Worm (Caenorhabditis elegans) whole organism, L4 larva: Measurements from ENCODE around the gene srx-119.

Experiments
- F10B5.3 ChIP-seq: sonication (generic microtip); optimal IDR thresholded peaks from 2 replicates; lab custom pipeline; 2016; ENCODE audit warnings: mild to moderate bottlenecking, missing genetic modification characterization, missing compliant biosample characterization
- R02D3.7 ChIP-seq: fragments of 150-350 bp; sonication (generic microtip); optimal IDR thresholded peaks from 3 replicates; lab custom pipeline; 2014; ENCODE audit warnings: missing biosample characterization, missing genetic modification characterization
- Y5F2A.4 ChIP-seq: fragments of 200-800 bp; sonication (Bioruptor generic); optimal IDR thresholded peaks from 2 replicates; lab custom pipeline; 2018; ENCODE audit warnings: mild to moderate bottlenecking, missing genetic modification characterization, missing compliant biosample characterization
- Y75B8A.6 ChIP-seq: fragments of 200-800 bp; sonication (Bioruptor generic); IDR thresholded peaks from 2 replicates; pipeline ENCODE4 v1.3.6; 2022; ENCODE audit warnings: missing genetic modification reagents, missing genetic modification characterization, missing compliant biosample characterization
- ZK337.2 ChIP-seq: fragments of 200-800 bp; sonication (Bioruptor generic); IDR thresholded peaks from 2 replicates; pipeline ENCODE4 v1.3.6; 2022; ENCODE audit warnings: missing genetic modification reagents, missing genetic modification characterization, missing compliant biosample characterization
- aha-1 ChIP-seq: fragments of 150-350 bp; peaks from one replicate; lab custom pipeline; 2014; ENCODE audit warnings: missing biosample characterization, missing genetic modification characterization
- ama-1 ChIP-seq: fragments of 150-350 bp; optimal IDR thresholded peaks from 2 replicates; lab custom pipeline; 2014; ENCODE audit warnings: inconsistent platforms, mixed read lengths
- arid-1 ChIP-seq: fragments of 200-800 bp; sonication (Bioruptor generic); conservative IDR thresholded peaks from 2 replicates; pipeline ENCODE4 v1.3.6; 2022; ENCODE audit warnings: missing genetic modification reagents, missing genetic modification characterization, missing compliant biosample characterization
- ceh-20 ChIP-seq: fragments of 200-800 bp; sonication (Bioruptor generic); IDR thresholded peaks from 2 replicates; pipeline ENCODE4 v1.3.6; 2022; ENCODE audit warnings: missing genetic modification reagents, missing genetic modification characterization, missing compliant biosample characterization
- ceh-82 ChIP-seq: sonication (generic microtip); optimal IDR thresholded peaks from 2 replicates; lab custom pipeline; 2017; ENCODE audit warnings: missing biosample characterization, missing genetic modification characterization
- ces-1 ChIP-seq: fragments of 150-350 bp; sonication (generic microtip); optimal IDR thresholded peaks from 4 replicates; lab custom pipeline; 2014; ENCODE audit warnings: missing biosample characterization, missing genetic modification reagents, missing genetic modification characterization
- ctbp-1 ChIP-seq: fragments of 200-800 bp; sonication (Bioruptor generic); IDR thresholded peaks from 2 replicates; pipeline ENCODE4 v1.3.6; 2022; ENCODE audit warnings: missing genetic modification reagents, missing genetic modification characterization, missing compliant biosample characterization
- daf-16 ChIP-seq, 3 experiments: sonication (generic microtip); optimal IDR thresholded peaks; 2 replicates each; lab custom pipeline; 2016 to 2017; ENCODE audit warnings: missing genetic modification characterization in 3 of 3, missing genetic modification reagents in 3 of 3, mild to moderate bottlenecking in 2 of 3, missing compliant biosample characterization in 2 of 3, missing biosample characterization in 1 of 3, moderate library complexity in 1 of 3
- daf-19 ChIP-seq: fragments of 200-800 bp; sonication (Bioruptor generic); conservative IDR thresholded peaks from 2 replicates; pipeline ENCODE4 v1.3.6; 2022; ENCODE audit warnings: missing genetic modification characterization, missing compliant biosample characterization
- daf-8 ChIP-seq: fragments of 200-800 bp; sonication (Bioruptor generic); IDR thresholded peaks from 2 replicates; pipeline ENCODE4 v1.3.6; 2022; ENCODE audit warnings: missing genetic modification characterization, missing compliant biosample characterization
- dmd-9 ChIP-seq: fragments of 200-800 bp; sonication (Bioruptor generic); IDR thresholded peaks from 2 replicates; pipeline ENCODE4 v1.3.6; 2022; ENCODE audit warnings: missing genetic modification reagents, missing genetic modification characterization, missing compliant biosample characterization
- duxl-1 ChIP-seq: sonication (generic microtip); optimal IDR thresholded peaks from 2 replicates; lab custom pipeline; 2016; ENCODE audit warnings: mild to moderate bottlenecking, missing genetic modification characterization, moderate library complexity, missing compliant biosample characterization; ENCODE audit not compliant: poor library complexity
- dve-1 ChIP-seq: sonication (generic microtip); optimal IDR thresholded peaks from 2 replicates; lab custom pipeline; 2017; ENCODE audit warnings: antibody characterized with exemption, mild to moderate bottlenecking, missing genetic modification characterization, missing compliant biosample characterization; ENCODE audit not compliant: insufficient read depth
- fkh-10 ChIP-seq: fragments of 150-350 bp; optimal IDR thresholded peaks from 2 replicates; lab custom pipeline; 2014; ENCODE audit warnings: missing biosample characterization, missing genetic modification reagents, missing genetic modification characterization
- hmg-1.1 ChIP-seq: fragments of 200-800 bp; sonication (Bioruptor generic); IDR thresholded peaks from 2 replicates; pipeline ENCODE4 v1.3.6; 2022; ENCODE audit warnings: missing genetic modification reagents, missing genetic modification characterization, missing compliant biosample characterization
- lin-13 ChIP-seq: fragments of 150-350 bp; optimal IDR thresholded peaks from 2 replicates; lab custom pipeline; 2014; ENCODE audit warnings: missing biosample characterization, missing genetic modification reagents, missing genetic modification characterization
- lin-38 ChIP-seq: fragments of 200-800 bp; sonication (Bioruptor generic); IDR thresholded peaks from 2 replicates; pipeline ENCODE4 v1.3.6; 2022; ENCODE audit warnings: missing genetic modification reagents, missing genetic modification characterization, missing compliant biosample characterization
- mdl-1 ChIP-seq, 2 experiments: fragments of 150-350 bp in 1 of 2; sonication (generic microtip) in 1 of 2; optimal IDR thresholded peaks; 2 replicates each; lab custom pipeline; 2014 to 2017; ENCODE audit warnings: missing biosample characterization in 2 of 2, missing genetic modification characterization in 2 of 2
- mep-1 ChIP-seq: fragments of 150-350 bp; sonication (generic microtip); optimal IDR thresholded peaks from 3 replicates; lab custom pipeline; 2014; ENCODE audit warnings: missing biosample characterization, missing genetic modification characterization
- mes-2 ChIP-seq: sonication (generic microtip); optimal IDR thresholded peaks from 2 replicates; lab custom pipeline; 2016; ENCODE audit warnings: missing genotype, mild to moderate bottlenecking, missing genetic modification characterization, missing compliant biosample characterization; ENCODE audit not compliant: poor library complexity, severe bottlenecking
- nhr-11 ChIP-seq: fragments of 150-350 bp; optimal IDR thresholded peaks from 2 replicates; lab custom pipeline; 2014; ENCODE audit warnings: missing biosample characterization, missing genetic modification characterization
- nhr-111 ChIP-seq: fragments of 200-800 bp; sonication (Bioruptor generic); optimal IDR thresholded peaks from 2 replicates; lab custom pipeline; 2018; ENCODE audit warnings: mild to moderate bottlenecking, missing genetic modification characterization, missing compliant biosample characterization
- nhr-237 ChIP-seq: sonication (generic microtip); optimal IDR thresholded peaks from 2 replicates; lab custom pipeline; 2017; ENCODE audit warnings: missing biosample characterization, missing genetic modification characterization
- nhr-25 ChIP-seq: sonication (generic microtip); optimal IDR thresholded peaks from 2 replicates; lab custom pipeline; 2017; ENCODE audit warnings: missing genetic modification characterization, mild to moderate bottlenecking, missing compliant biosample characterization, antibody characterized with exemption, moderate library complexity, borderline replicate concordance; ENCODE audit not compliant: insufficient read depth
- nhr-41 ChIP-seq: fragments of 200-800 bp; sonication (Bioruptor generic); IDR thresholded peaks from 2 replicates; pipeline ENCODE4 v1.3.6; 2022; ENCODE audit warnings: missing genetic modification reagents, missing genetic modification characterization, missing compliant biosample characterization
- nhr-42 ChIP-seq: fragments of 200-800 bp; sonication (Bioruptor generic); IDR thresholded peaks from 2 replicates; pipeline ENCODE4 v1.3.6; 2022; ENCODE audit warnings: missing genetic modification characterization, missing compliant biosample characterization
- nhr-48 ChIP-seq: sonication (generic microtip); optimal IDR thresholded peaks from 2 replicates; lab custom pipeline; 2016; ENCODE audit warnings: mild to moderate bottlenecking, missing genetic modification characterization, missing compliant biosample characterization
- nhr-76 ChIP-seq: fragments of 150-350 bp; optimal IDR thresholded peaks from 2 replicates; lab custom pipeline; 2014; ENCODE audit warnings: missing biosample characterization, missing genetic modification characterization
- nhr-77 ChIP-seq: fragments of 150-350 bp; optimal IDR thresholded peaks from 2 replicates; lab custom pipeline; 2014; ENCODE audit warnings: missing biosample characterization, missing genetic modification characterization
- pha-4 ChIP-seq, 2 experiments: fragments of 150-350 bp in 1 of 2; fragments of 200-800 bp in 1 of 2; sonication (Bioruptor generic) in 1 of 2; IDR thresholded peaks in 1 of 2; optimal IDR thresholded peaks in 1 of 2; 2 replicates each; pipeline versions ENCODE4 v1.3.6 to Lab custom; 2014 to 2022; ENCODE audit warnings: missing genetic modification characterization in 2 of 2, missing genetic modification reagents in 2 of 2, missing biosample characterization in 1 of 2, missing compliant biosample characterization in 1 of 2
- rbr-2 ChIP-seq: sonication (generic microtip); optimal IDR thresholded peaks from 2 replicates; lab custom pipeline; 2016; ENCODE audit warnings: missing genotype, missing genetic modification characterization, missing compliant biosample characterization
- sdz-12 ChIP-seq: fragments of 200-800 bp; sonication (Bioruptor generic); optimal IDR thresholded peaks from 2 replicates; lab custom pipeline; 2018; ENCODE audit warnings: mild to moderate bottlenecking, missing genetic modification characterization, missing compliant biosample characterization
- skn-1 ChIP-seq: fragments of 150-350 bp; optimal IDR thresholded peaks from 2 replicates; lab custom pipeline; 2014; ENCODE audit warnings: missing biosample characterization, missing genetic modification characterization
- snpc-1.2 ChIP-seq: fragments of 200-800 bp; sonication (Bioruptor generic); IDR thresholded peaks from 2 replicates; pipeline ENCODE4 v1.3.6; 2022; ENCODE audit warnings: missing genetic modification reagents, missing genetic modification characterization, missing compliant biosample characterization
- snpc-4 ChIP-seq: fragments of 150-350 bp; optimal IDR thresholded peaks from 2 replicates; lab custom pipeline; 2014; ENCODE audit warnings: missing biosample characterization, missing genetic modification characterization
- spr-1 ChIP-seq: sonication (generic microtip); optimal IDR thresholded peaks from 2 replicates; lab custom pipeline; 2016; ENCODE audit warnings: mild to moderate bottlenecking, missing genetic modification characterization, missing compliant biosample characterization
- unc-39 ChIP-seq: sonication (generic microtip); optimal IDR thresholded peaks from 2 replicates; lab custom pipeline; 2017; ENCODE audit warnings: missing biosample characterization, missing genetic modification characterization
- vab-7 ChIP-seq: fragments of 200-800 bp; sonication (Bioruptor generic); IDR thresholded peaks from 2 replicates; pipeline ENCODE4 v1.3.6; 2022; ENCODE audit warnings: missing genetic modification reagents, missing genetic modification characterization, missing compliant biosample characterization
- ztf-11 ChIP-seq: fragments of 150-350 bp; optimal IDR thresholded peaks from 2 replicates; lab custom pipeline; 2014; ENCODE audit warnings: missing biosample characterization, missing genetic modification characterization
- ztf-7 ChIP-seq: fragments of 150-350 bp; optimal IDR thresholded peaks from 2 replicates; lab custom pipeline; 2014; ENCODE audit warnings: missing biosample characterization, missing genetic modification characterization

srx-119 gene

DNA sequence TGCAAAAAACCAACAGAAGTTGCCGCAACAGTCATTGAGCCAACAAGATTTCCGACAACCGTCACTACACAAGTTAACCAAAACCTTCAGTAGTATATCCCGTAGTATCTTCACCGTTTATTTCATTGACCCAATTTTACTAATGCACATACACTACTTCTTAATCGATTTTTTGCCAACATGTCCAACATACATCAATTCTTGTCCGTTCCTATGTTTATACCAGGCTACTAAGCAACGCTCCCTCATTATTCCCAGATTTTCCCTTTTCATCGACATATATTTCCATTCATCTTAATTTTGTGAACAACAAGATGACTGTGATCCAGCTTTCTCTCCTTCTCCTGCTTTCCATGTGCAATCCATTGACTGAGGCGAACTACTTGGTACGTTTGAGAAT is 37.8 kb downstream of the srx-119 start, which contains the start of gene F49C5.7:
Gene F49C5.7, plus strand, starts transcription at position 301 of the 400 bp plus-strand sequence.
- TF ChIP-seq lin-38 (GFP tag; lab: Robert Waterston, UW) (no peak), snpc-4 (tag; lab: Kevin White, UChicago) (no peak), ceh-82 (no peak), snpc-1.2 (GFP tag; lab: Robert Waterston, UW) (no peak), duxl-1 (no peak), vab-7 (GFP tag; lab: Robert Waterston, UW) (no peak), fkh-10 (GFP tag; lab: Kevin White, UChicago) (no peak), lin-13 (GFP tag; lab: Kevin White, UChicago) (no peak), mes-2 (tag; lab: Kevin White, UChicago) (no peak), spr-1 (tag; lab: Kevin White, UChicago) (no peak), nhr-48 (tag; lab: Kevin White, UChicago) (no peak), ama-1 (lab: Kevin White, UChicago) (no peak), rbr-2 (tag; lab: Kevin White, UChicago) (no peak), ceh-20 (GFP tag; lab: Robert Waterston, UW) (no peak), Y75B8A.6 (GFP tag; lab: Robert Waterston, UW) (no peak), Y5F2A.4 (GFP tag; lab: Kevin White, UChicago) (no peak), ztf-11 (tag; lab: Kevin White, UChicago) (no peak), arid-1 (no peak), dmd-9 (GFP tag; lab: Robert Waterston, UW) (no peak), daf-19 (GFP tag; lab: Robert Waterston, UW) (no peak)

DNA sequence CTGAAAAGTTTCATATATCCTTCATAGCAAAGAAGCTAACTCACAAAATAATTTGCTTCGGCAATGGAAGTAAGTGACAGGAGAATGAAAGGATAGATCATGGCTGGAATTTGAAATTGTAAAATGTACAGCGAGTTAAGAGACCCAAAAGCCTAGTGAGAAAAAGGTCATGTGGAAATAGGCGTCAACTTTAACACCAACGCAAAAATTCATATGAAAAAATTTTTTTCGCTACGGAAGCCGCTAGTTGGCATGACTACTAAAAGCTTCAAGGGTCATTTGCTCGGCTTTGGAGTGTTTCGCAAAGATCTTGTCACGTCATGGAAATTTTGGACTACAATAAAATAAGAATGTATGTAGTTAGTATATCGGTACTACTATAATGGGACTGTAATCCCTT is 42.5 kb downstream of the srx-119 start, which contains the start of gene Y38E10A.1:
Gene Y38E10A.1, minus strand, starts transcription at position 101 of the 400 bp plus-strand sequence.
- TF ChIP-seq ctbp-1 (GFP tag; lab: Robert Waterston, UW) (no peak), duxl-1 (no peak), mdl-1 (tag; optimal IDR thresholded peaks at IDR 0.05; lab: Kevin White, UChicago) (no peak), pha-4 (GFP tag; IDR thresholded peaks at IDR 0.05; lab: Robert Waterston, UW) (no peak), pha-4 (tag; optimal IDR thresholded peaks at IDR 0.05; lab: Kevin White, UChicago) (no peak), nhr-11 (tag; lab: Kevin White, UChicago) (no peak), nhr-111 (GFP tag; lab: Kevin White, UChicago) (no peak), daf-8 (GFP tag; lab: Robert Waterston, UW) (no peak), R02D3.7 (tag; lab: Kevin White, UChicago) (no peak), nhr-42 (GFP tag; lab: Robert Waterston, UW) (no peak), ztf-7 (no peak), nhr-41 (no peak), skn-1 (no peak), ces-1 (no peak), ama-1 (lab: Kevin White, UChicago) (no peak), unc-39 (no peak), nhr-76 (tag; lab: Kevin White, UChicago) (no peak), nhr-77 (no peak), nhr-237 (tag; lab: Kevin White, UChicago) (no peak), ZK337.2 (no peak)

DNA sequence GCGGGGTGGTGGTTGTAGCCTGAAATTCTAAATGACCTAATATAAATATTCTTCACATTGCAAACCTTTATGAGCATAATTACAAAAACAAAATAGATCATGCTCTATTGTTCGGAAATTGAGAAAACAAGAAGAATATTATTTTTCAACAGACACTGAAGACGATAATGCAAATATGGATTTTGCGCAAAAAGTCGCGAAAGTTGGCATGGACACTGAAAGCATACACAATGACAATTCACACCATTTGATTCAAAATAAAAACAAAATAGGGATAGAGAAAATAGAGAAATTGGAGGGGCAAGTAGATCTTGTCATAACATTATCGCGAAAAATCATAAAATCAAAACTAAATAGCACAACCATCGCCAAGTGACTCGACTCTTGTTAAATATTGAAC is 44.7 kb downstream of the srx-119 start, which contains the start of gene Y38E10A.35:
Gene Y38E10A.35, minus strand, starts transcription at position 101 of the 400 bp plus-strand sequence.
- TF ChIP-seq dve-1 (tag; lab: Kevin White, UChicago): no peak
- no peak for TF ChIP-seq sdz-12 (GFP tag; lab: Kevin White, UChicago)
- no peak for TF ChIP-seq daf-16 (GFP tag; optimal IDR thresholded peaks at IDR 0.05; lab: Kevin White, UChicago)
- no peak for TF ChIP-seq daf-16 (tag; optimal IDR thresholded peaks at IDR 0.05; lab: Kevin White, UChicago)
- no peak for TF ChIP-seq arid-1
- no peak for TF ChIP-seq nhr-25 (tag; lab: Kevin White, UChicago)
- no peak for TF ChIP-seq mep-1 (tag; lab: Kevin White, UChicago)
- TF ChIP-seq hmg-1.1 (GFP tag; lab: Robert Waterston, UW): no peak
- no peak for TF ChIP-seq nhr-77
- no peak for TF ChIP-seq aha-1
- no peak for TF ChIP-seq nhr-111 (GFP tag; lab: Kevin White, UChicago)
- no peak for TF ChIP-seq F10B5.3 (tag; lab: Kevin White, UChicago)
